Fruit fly (Drosophila melanogaster) whole organism: ENCODE data around the gene Klp98A.

Source experiments
- CG8478 ChIP-seq: fragments of >200 bp; optimal IDR thresholded peaks from 2 replicates; lab custom pipeline; 2018; ENCODE audit warnings: inconsistent platforms
- Dll ChIP-seq: fragments of >200 bp; optimal IDR thresholded peaks from 2 replicates; lab custom pipeline; 2017
- EcR ChIP-seq, 2 experiments: fragments of >200 bp; optimal IDR thresholded peaks; 2 replicates each; lab custom pipeline; 2017; ENCODE audit warnings: missing biosample characterization in 2 of 2, missing genetic modification characterization in 2 of 2, missing genetic modification reagents in 2 of 2
- pan ChIP-seq: fragments of >200 bp; optimal IDR thresholded peaks from 2 replicates; lab custom pipeline; 2017
- psq ChIP-seq: fragments of >200 bp; optimal IDR thresholded peaks from 2 replicates; lab custom pipeline; 2017
- usp ChIP-seq: fragments of >200 bp; optimal IDR thresholded peaks from 2 replicates; lab custom pipeline; 2017; ENCODE audit warnings: missing biosample characterization, missing genetic modification characterization, mixed read lengths

DNA sequence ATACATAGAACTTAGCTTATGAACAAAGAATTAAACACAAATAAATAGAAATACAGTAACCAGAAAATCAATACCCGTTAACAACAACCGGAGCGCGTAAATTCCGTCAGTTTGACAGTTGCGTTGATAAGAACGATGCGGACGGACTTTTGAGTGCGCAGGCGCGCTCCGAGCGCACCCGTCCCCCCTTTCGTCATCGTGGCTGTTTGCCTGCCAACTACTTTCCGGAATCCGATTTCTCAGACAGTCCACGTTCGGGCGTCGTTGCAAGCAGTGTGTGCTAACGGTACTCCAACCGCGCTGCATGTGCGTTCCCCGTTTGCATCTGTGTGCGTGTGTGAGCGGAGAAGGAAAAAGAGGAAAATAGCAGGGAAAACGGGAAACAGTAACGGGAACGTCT is 49.1 kb upstream of the Klp98A start:
- TF ChIP-seq CG8478 (lab: Kevin White, UChicago): no peak
- no peak for TF ChIP-seq EcR (GFP tag; optimal IDR thresholded peaks at IDR 0.05; lab: Kevin White, UChicago)
- TF ChIP-seq psq: no peak
- no peak for TF ChIP-seq usp (GFP tag; lab: Kevin White, UChicago)
- TF ChIP-seq Dll (lab: Kevin White, UChicago): no peak
- no peak for TF ChIP-seq pan (lab: Kevin White, UChicago)
